Fruit fly (Drosophila melanogaster) whole organism, embryonic: ENCODE measurements around the gene CG5377.
A peak's percentile ranks its signal among the peaks of the same experiment; 100 is the strongest.

Experiments
- Ada2b ChIP-seq: fragments of 200-800 bp; sonication (Bioruptor generic); IDR thresholded peaks from 2 replicates; pipeline ENCODE4 v1.3.6; 2022; ENCODE audit warnings: missing biosample characterization, missing genetic modification characterization
- Adf1 ChIP-seq: fragments of 200-800 bp; sonication (Bioruptor generic); IDR thresholded peaks from 2 replicates; pipeline ENCODE4 v1.3.6; 2022; ENCODE audit warnings: missing biosample characterization, missing genetic modification characterization
- Antp ChIP-seq: fragments of 200-800 bp; sonication (Bioruptor generic); optimal IDR thresholded peaks from 3 replicates; lab custom pipeline; 2016; ENCODE audit warnings: missing biosample characterization, missing genetic modification characterization
- B-H2 ChIP-seq: fragments of 200-800 bp; sonication (Bioruptor generic); optimal IDR thresholded peaks from 2 replicates; lab custom pipeline; 2018; ENCODE audit warnings: missing biosample characterization, mild to moderate bottlenecking, missing genetic modification characterization
- Bdp1 ChIP-seq: fragments of 200-800 bp; sonication (Bioruptor generic); optimal IDR thresholded peaks from 3 replicates; lab custom pipeline; 2016; ENCODE audit warnings: missing biosample characterization, missing genetic modification characterization
- CG10147 ChIP-seq: fragments of 200-800 bp; sonication (Bioruptor generic); optimal IDR thresholded peaks from 2 replicates; lab custom pipeline; 2019; ENCODE audit warnings: missing biosample characterization, mild to moderate bottlenecking, missing genetic modification characterization, moderate library complexity
- CG1024 ChIP-seq: fragments of 200-800 bp; sonication (Bioruptor generic); IDR thresholded peaks from 2 replicates; pipeline ENCODE4 v1.3.6; 2022; ENCODE audit warnings: missing biosample characterization, missing genetic modification characterization
- CG10431 ChIP-seq: fragments of 200-800 bp; sonication (Bioruptor generic); optimal IDR thresholded peaks from 3 replicates; lab custom pipeline; 2018; ENCODE audit warnings: missing biosample characterization, mild to moderate bottlenecking, missing genetic modification characterization
- CG11085 ChIP-seq: fragments of 200-800 bp; sonication (Bioruptor generic); IDR thresholded peaks from 2 replicates; pipeline ENCODE4 v1.3.6; 2022; ENCODE audit warnings: missing biosample characterization, missing genetic modification characterization
- CG11093 ChIP-seq: fragments of 200-800 bp; sonication (Bioruptor generic); IDR thresholded peaks from 3 replicates; pipeline ENCODE4 v1.3.6; 2022; ENCODE audit warnings: missing biosample characterization, missing genetic modification characterization
- CG12236 ChIP-seq: fragments of 200-800 bp; sonication (Bioruptor generic); optimal IDR thresholded peaks from 2 replicates; lab custom pipeline; 2016; ENCODE audit warnings: missing biosample characterization, missing genetic modification characterization
- CG1233 ChIP-seq: fragments of 200-800 bp; sonication (Bioruptor generic); optimal IDR thresholded peaks from 4 replicates; lab custom pipeline; 2018; ENCODE audit warnings: missing biosample characterization, mild to moderate bottlenecking, missing genetic modification characterization
- CG12391 ChIP-seq: fragments of 200-800 bp; sonication (Bioruptor generic); optimal IDR thresholded peaks from 3 replicates; lab custom pipeline; 2018; ENCODE audit warnings: missing biosample characterization, mild to moderate bottlenecking, missing genetic modification characterization, moderate library complexity
- CG13296 ChIP-seq: fragments of 200-800 bp; sonication (Bioruptor generic); optimal IDR thresholded peaks from 3 replicates; lab custom pipeline; 2018; ENCODE audit warnings: missing biosample characterization, mild to moderate bottlenecking, missing genetic modification characterization
- CG13894 ChIP-seq: fragments of 200-800 bp; sonication (Bioruptor generic); optimal IDR thresholded peaks from 3 replicates; lab custom pipeline; 2018; ENCODE audit warnings: missing biosample characterization, mild to moderate bottlenecking, missing genetic modification characterization, moderate library complexity
- CG15479 ChIP-seq: fragments of 200-800 bp; sonication (Bioruptor generic); optimal IDR thresholded peaks from 3 replicates; lab custom pipeline; 2019; ENCODE audit warnings: missing biosample characterization, mild to moderate bottlenecking, missing genetic modification characterization, moderate library complexity
- CG1647 ChIP-seq: fragments of 200-800 bp; sonication (Bioruptor generic); optimal IDR thresholded peaks from 3 replicates; lab custom pipeline; 2016; ENCODE audit warnings: missing biosample characterization, missing genetic modification characterization
- CG17802 ChIP-seq: fragments of 200-800 bp; sonication (Bioruptor generic); optimal IDR thresholded peaks from 2 replicates; lab custom pipeline; 2018; ENCODE audit warnings: missing biosample characterization, mild to moderate bottlenecking, missing genetic modification characterization, moderate library complexity
- CG2678 ChIP-seq: fragments of 200-800 bp; sonication (Bioruptor generic); optimal IDR thresholded peaks from 3 replicates; lab custom pipeline; 2019; ENCODE audit warnings: missing biosample characterization, mild to moderate bottlenecking, missing genetic modification characterization, moderate library complexity
- CG3065 ChIP-seq: fragments of 200-800 bp; sonication (Bioruptor generic); optimal IDR thresholded peaks from 2 replicates; lab custom pipeline; 2016; ENCODE audit warnings: missing biosample characterization, missing genetic modification characterization
- CG32772 ChIP-seq: fragments of 200-800 bp; sonication (Bioruptor generic); IDR thresholded peaks from 2 replicates; pipeline ENCODE4 v1.3.6; 2022; ENCODE audit warnings: missing biosample characterization, missing genetic modification characterization
- CG3407 ChIP-seq: fragments of 200-800 bp; sonication (Bioruptor generic); optimal IDR thresholded peaks from 2 replicates; lab custom pipeline; 2018; ENCODE audit warnings: missing biosample characterization, mild to moderate bottlenecking, missing genetic modification characterization
- CG34376 ChIP-seq: fragments of 200-800 bp; sonication (Bioruptor generic); optimal IDR thresholded peaks from 2 replicates; lab custom pipeline; 2018; ENCODE audit warnings: missing biosample characterization, mild to moderate bottlenecking, missing genetic modification characterization
- CG34422 ChIP-seq: fragments of 200-800 bp; sonication (Bioruptor generic); IDR thresholded peaks from 3 replicates; pipeline ENCODE4 v1.3.6; 2022; ENCODE audit warnings: missing biosample characterization, missing genetic modification characterization
- CG6175 ChIP-seq: fragments of 200-800 bp; sonication (Bioruptor generic); IDR thresholded peaks from 3 replicates; pipeline ENCODE4 v1.3.6; 2022; ENCODE audit warnings: missing biosample characterization, missing genetic modification characterization
- CG7745 ChIP-seq: fragments of 200-800 bp; sonication (Bioruptor generic); optimal IDR thresholded peaks from 2 replicates; lab custom pipeline; 2018; ENCODE audit warnings: missing biosample characterization, mild to moderate bottlenecking, missing genetic modification characterization, moderate library complexity
- CG8290 ChIP-seq, 3 experiments: fragments of 200-800 bp; sonication (Bioruptor generic); optimal IDR thresholded peaks; 2 replicates each; lab custom pipeline; 2016 to 2019; ENCODE audit warnings: missing biosample characterization in 3 of 3, missing genetic modification characterization in 3 of 3, mild to moderate bottlenecking in 2 of 3, moderate library complexity in 1 of 3
- CG9609 ChIP-seq: fragments of 200-800 bp; sonication (Bioruptor generic); optimal IDR thresholded peaks from 3 replicates; lab custom pipeline; 2016; ENCODE audit warnings: missing biosample characterization, missing genetic modification characterization
- CG9876 ChIP-seq: fragments of 200-800 bp; sonication (Bioruptor generic); optimal IDR thresholded peaks from 2 replicates; lab custom pipeline; 2016; ENCODE audit warnings: missing biosample characterization, missing genetic modification characterization
- Dek ChIP-seq: fragments of 200-800 bp; sonication (Bioruptor generic); optimal IDR thresholded peaks from 3 replicates; lab custom pipeline; 2019; ENCODE audit warnings: missing biosample characterization, mild to moderate bottlenecking, missing genetic modification characterization, moderate library complexity
- Dip3 ChIP-seq: fragments of 200-800 bp; sonication (Bioruptor generic); optimal IDR thresholded peaks from 3 replicates; lab custom pipeline; 2016; ENCODE audit warnings: missing biosample characterization, missing genetic modification characterization
- HLH54F ChIP-seq: fragments of 200-800 bp; sonication (Bioruptor generic); optimal IDR thresholded peaks from 3 replicates; lab custom pipeline; 2016; ENCODE audit warnings: missing biosample characterization, missing genetic modification characterization
- HmgZ ChIP-seq: fragments of 200-800 bp; sonication (Bioruptor generic); optimal IDR thresholded peaks from 2 replicates; lab custom pipeline; 2018; ENCODE audit warnings: missing biosample characterization, mild to moderate bottlenecking, missing genetic modification characterization
- Hr51 ChIP-seq, 2 experiments: fragments of 200-800 bp; sonication (Bioruptor generic); optimal IDR thresholded peaks; 2 replicates in 1 of 2; 3 replicates in 1 of 2; lab custom pipeline; 2016 to 2018; ENCODE audit warnings: missing biosample characterization in 2 of 2, missing genetic modification characterization in 2 of 2, mild to moderate bottlenecking in 1 of 2, moderate library complexity in 1 of 2
- MBD-R2 ChIP-seq: fragments of 200-800 bp; sonication (Bioruptor generic); IDR thresholded peaks from 2 replicates; pipeline ENCODE4 v1.3.6; 2022; ENCODE audit warnings: missing biosample characterization, missing genetic modification characterization
- Opbp ChIP-seq: fragments of 200-800 bp; sonication (Bioruptor generic); IDR thresholded peaks from 3 replicates; pipeline ENCODE4 v1.3.6; 2022; ENCODE audit warnings: missing biosample characterization, missing genetic modification characterization; ENCODE audit not compliant: partially characterized antibody
- Pdp1 ChIP-seq, 2 experiments: fragments of 200-800 bp; sonication (Bioruptor generic); optimal IDR thresholded peaks; 3 replicates each; lab custom pipeline; 2016; ENCODE audit warnings: missing biosample characterization in 2 of 2, missing genetic modification characterization in 2 of 2, mild to moderate bottlenecking in 1 of 2, moderate library complexity in 1 of 2
- Rfx ChIP-seq: fragments of 200-800 bp; sonication (Bioruptor generic); IDR thresholded peaks from 2 replicates; pipeline ENCODE4 v1.3.6; 2022; ENCODE audit warnings: missing biosample characterization, missing genetic modification characterization
- Xbp1 ChIP-seq: fragments of 200-800 bp; sonication (Bioruptor generic); optimal IDR thresholded peaks from 3 replicates; lab custom pipeline; 2016; ENCODE audit warnings: missing biosample characterization, mild to moderate bottlenecking, missing genetic modification characterization
- amos ChIP-seq: fragments of 200-800 bp; sonication (Bioruptor generic); IDR thresholded peaks from 2 replicates; pipeline ENCODE4 v1.3.6; 2022; ENCODE audit warnings: missing biosample characterization, missing genetic modification characterization; ENCODE audit not compliant: partially characterized antibody
- dati ChIP-seq: fragments of 200-800 bp; sonication (Bioruptor generic); IDR thresholded peaks from 2 replicates; pipeline ENCODE4 v1.3.6; 2022; ENCODE audit warnings: missing biosample characterization, missing genetic modification characterization
- ewg ChIP-seq: fragments of 200-800 bp; sonication (Bioruptor generic); optimal IDR thresholded peaks from 3 replicates; lab custom pipeline; 2017; ENCODE audit warnings: mild to moderate bottlenecking, missing biosample characterization, missing genetic modification reagents, missing genetic modification characterization
- ham ChIP-seq: fragments of 200-800 bp; sonication (Bioruptor generic); IDR thresholded peaks from 2 replicates; pipeline ENCODE4 v1.3.6; 2022; ENCODE audit warnings: missing biosample characterization, missing genetic modification characterization
- hkb ChIP-seq, 2 experiments: fragments of 200-800 bp in 1 of 2; fragments of >200 bp in 1 of 2; sonication (Bioruptor generic) in 1 of 2; IDR thresholded peaks in 1 of 2; optimal IDR thresholded peaks in 1 of 2; 2 replicates each; pipeline versions ENCODE4 v1.3.6 to Lab custom; 2017 to 2022; ENCODE audit warnings: missing biosample characterization in 1 of 2, missing genetic modification characterization in 1 of 2
- row ChIP-seq: fragments of 200-800 bp; sonication (Bioruptor generic); IDR thresholded peaks from 3 replicates; pipeline ENCODE4 v1.3.6; 2022; ENCODE audit warnings: missing biosample characterization, missing genetic modification characterization
- scrt ChIP-seq: fragments of 200-800 bp; sonication (Bioruptor generic); optimal IDR thresholded peaks from 2 replicates; lab custom pipeline; 2018; ENCODE audit warnings: missing biosample characterization, mild to moderate bottlenecking, missing genetic modification characterization, moderate library complexity
- sna ChIP-seq: fragments of 200-800 bp; sonication (Bioruptor generic); IDR thresholded peaks from 2 replicates; pipeline ENCODE4 v1.3.6; 2022; ENCODE audit warnings: missing biosample characterization, missing genetic modification characterization; ENCODE audit not compliant: partially characterized antibody
- tna ChIP-seq: fragments of 200-800 bp; sonication (Bioruptor generic); IDR thresholded peaks from 2 replicates; pipeline ENCODE4 v1.3.6; 2022; ENCODE audit warnings: missing biosample characterization, missing genetic modification characterization; ENCODE audit not compliant: partially characterized antibody
- wdn ChIP-seq: fragments of 200-800 bp; sonication (Bioruptor generic); IDR thresholded peaks from 2 replicates; pipeline ENCODE4 v1.3.6; 2022; ENCODE audit warnings: missing biosample characterization, missing genetic modification characterization
- wek ChIP-seq: fragments of 200-800 bp; sonication (Bioruptor generic); optimal IDR thresholded peaks from 3 replicates; lab custom pipeline; 2018; ENCODE audit warnings: missing biosample characterization, mild to moderate bottlenecking, missing genetic modification characterization, moderate library complexity

Gene CG5377

DNA sequence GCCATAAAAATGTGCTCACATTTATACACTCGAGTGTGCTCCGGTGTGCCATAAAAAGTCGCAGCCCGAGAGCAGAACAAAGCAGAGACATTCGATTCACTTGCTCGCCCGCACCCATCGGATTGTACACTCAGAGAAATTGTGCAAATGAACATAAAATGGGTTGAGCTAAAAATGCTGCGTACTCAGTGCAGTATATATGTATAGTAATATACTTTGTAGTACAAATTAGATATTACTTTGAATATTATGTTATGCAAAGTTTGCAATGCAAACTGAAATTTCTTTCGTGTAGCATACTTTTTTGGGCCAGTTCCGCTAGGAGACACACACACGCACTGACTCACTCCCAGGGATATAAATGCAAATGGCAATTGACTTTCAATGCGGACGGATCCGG, 35.7 kb upstream of the CG5377 start (continued):
- TF ChIP-seq CG3065 (GFP tag; lab: Kevin White, UChicago) = no peak
- TF ChIP-seq CG7745 = no peak
- peak; percentile 19; the same call in 1 of the 2 replicates for TF ChIP-seq Ada2b (GFP tag; lab: Robert Waterston, UW)
- peak; percentile 43 for TF ChIP-seq CG2678 (tag; lab: Kevin White, UChicago)
- TF ChIP-seq Opbp (GFP tag; lab: Robert Waterston, UW) = no peak
- no peak for TF ChIP-seq CG10431 (GFP tag; lab: Kevin White, UChicago)
- no peak for TF ChIP-seq CG12236
- TF ChIP-seq ewg = no peak
- TF ChIP-seq B-H2 (GFP tag; lab: Kevin White, UChicago) = no peak
- TF ChIP-seq hkb (optimal IDR thresholded peaks at IDR 0.05; lab: Kevin White, UChicago) = no peak
- TF ChIP-seq hkb (GFP tag; IDR thresholded peaks at IDR 0.05; lab: Robert Waterston, UW) = no peak
- TF ChIP-seq ham = no peak
- no peak for TF ChIP-seq Dip3
- no peak for TF ChIP-seq CG32772 (GFP tag; lab: Robert Waterston, UW)
- TF ChIP-seq Adf1 (GFP tag; lab: Robert Waterston, UW) = no peak
- TF ChIP-seq CG12391 = no peak
- no peak for TF ChIP-seq CG1024 (GFP tag; lab: Robert Waterston, UW)
- no peak for TF ChIP-seq Pdp1 (GFP tag; optimal IDR thresholded peaks at IDR 0.05; lab: Kevin White, UChicago)
- no peak for TF ChIP-seq Antp
- TF ChIP-seq HLH54F = no peak
- no peak for TF ChIP-seq CG8290 (GFP tag; optimal IDR thresholded peaks at IDR 0.05; lab: Kevin White, UChicago)
- peak in 1 of 2 experiments; percentile 65 for TF ChIP-seq CG8290 (tag; optimal IDR thresholded peaks at IDR 0.05; lab: Kevin White, UChicago)
- no peak for TF ChIP-seq CG1647
- no peak for TF ChIP-seq CG13296 (GFP tag; lab: Kevin White, UChicago)
- peak; percentile 16 for TF ChIP-seq scrt (GFP tag; lab: Kevin White, UChicago)
- no peak for TF ChIP-seq wek (GFP tag; lab: Kevin White, UChicago)
- TF ChIP-seq CG6175 (GFP tag; lab: Robert Waterston, UW) = no peak
- TF ChIP-seq CG17802 (tag; lab: Kevin White, UChicago) = no peak
- TF ChIP-seq Hr51 (GFP tag; optimal IDR thresholded peaks at IDR 0.05; lab: Kevin White, UChicago) = peak in 1 of 2 experiments; percentile 37
- TF ChIP-seq CG11085 (GFP tag; lab: Robert Waterston, UW) = no peak
- TF ChIP-seq MBD-R2 = no peak
- no peak for TF ChIP-seq wdn
- no peak for TF ChIP-seq CG3407 (GFP tag; lab: Kevin White, UChicago)
- TF ChIP-seq CG10147 = peak; percentile 17
- TF ChIP-seq HmgZ (tag; lab: Kevin White, UChicago) = no peak
- TF ChIP-seq dati (GFP tag; lab: Robert Waterston, UW) = no peak
- TF ChIP-seq CG15479 = no peak
- TF ChIP-seq CG34376 (GFP tag; lab: Kevin White, UChicago) = no peak
- TF ChIP-seq tna = no peak
- TF ChIP-seq CG1233 (GFP tag; lab: Kevin White, UChicago) = no peak
- no peak for TF ChIP-seq CG11093 (GFP tag; lab: Robert Waterston, UW)
- no peak for TF ChIP-seq CG9876
- TF ChIP-seq sna (GFP tag; lab: Robert Waterston, UW) = no peak
- TF ChIP-seq row (GFP tag; lab: Robert Waterston, UW) = peak; percentile 48; the same call in 2 of the 3 replicates
- no peak for TF ChIP-seq Xbp1 (GFP tag; lab: Kevin White, UChicago)
- TF ChIP-seq Dek = no peak
- no peak for TF ChIP-seq CG34422 (GFP tag; lab: Robert Waterston, UW)
- TF ChIP-seq amos (GFP tag; lab: Robert Waterston, UW) = no peak
- no peak for TF ChIP-seq Bdp1 (GFP tag; lab: Kevin White, UChicago)
- TF ChIP-seq CG9609 (GFP tag; lab: Kevin White, UChicago) = no peak
- TF ChIP-seq CG13894 = peak; percentile 48
- TF ChIP-seq Rfx (GFP tag; lab: Robert Waterston, UW) = peak; percentile 59
